Fruit fly (Drosophila melanogaster) whole organism: ENCODE measurements around the gene FER.
A peak's percentile ranks its signal among the peaks of the same experiment; 100 is the strongest.

Experiments
- CG8478 ChIP-seq: fragments of >200 bp; optimal IDR thresholded peaks from 2 replicates; lab custom pipeline; 2018; ENCODE audit warnings: inconsistent platforms
- Dll ChIP-seq: fragments of >200 bp; optimal IDR thresholded peaks from 2 replicates; lab custom pipeline; 2017
- EcR ChIP-seq, 2 experiments: fragments of >200 bp; optimal IDR thresholded peaks; 2 replicates each; lab custom pipeline; 2017; ENCODE audit warnings: missing biosample characterization in 2 of 2, missing genetic modification characterization in 2 of 2, missing genetic modification reagents in 2 of 2
- pan ChIP-seq: fragments of >200 bp; optimal IDR thresholded peaks from 2 replicates; lab custom pipeline; 2017
- psq ChIP-seq: fragments of >200 bp; optimal IDR thresholded peaks from 2 replicates; lab custom pipeline; 2017
- usp ChIP-seq: fragments of >200 bp; optimal IDR thresholded peaks from 2 replicates; lab custom pipeline; 2017; ENCODE audit warnings: missing biosample characterization, missing genetic modification characterization, mixed read lengths

FER gene

dm6 chr3R:9394385-9395042 is at the start of gene FER:
Gene FER (minus strand): TSS chr3R:9394546.
- TF ChIP-seq CG8478 (lab: Kevin White, UChicago) (no peak), pan (no peak), Dll (lab: Kevin White, UChicago) (no peak), usp (no peak), psq (no peak), EcR (GFP tag; optimal IDR thresholded peaks at IDR 0.05; lab: Kevin White, UChicago) (no peak)

DNA sequence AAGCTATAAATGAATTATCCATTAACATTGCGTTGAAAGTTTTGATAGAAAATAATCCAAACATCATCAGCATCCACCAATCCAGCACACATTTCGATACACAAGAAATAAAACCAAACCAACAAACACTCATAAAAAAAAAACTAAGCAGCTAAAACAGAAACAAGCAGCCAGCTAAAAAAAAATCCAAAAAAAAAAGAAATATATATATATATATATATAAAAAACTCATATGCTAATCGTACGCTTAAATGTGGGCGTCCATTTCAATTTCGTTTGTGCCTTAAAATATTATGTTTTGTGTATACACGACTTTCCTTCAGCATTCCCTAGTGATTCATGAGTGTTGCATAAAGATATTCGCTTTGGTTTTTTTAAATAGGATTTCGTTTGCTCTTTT is 47.6 kb upstream of the FER start:
- no peak for TF ChIP-seq CG8478 (lab: Kevin White, UChicago)
- TF ChIP-seq psq, result no peak
- TF ChIP-seq usp, result no peak

DNA sequence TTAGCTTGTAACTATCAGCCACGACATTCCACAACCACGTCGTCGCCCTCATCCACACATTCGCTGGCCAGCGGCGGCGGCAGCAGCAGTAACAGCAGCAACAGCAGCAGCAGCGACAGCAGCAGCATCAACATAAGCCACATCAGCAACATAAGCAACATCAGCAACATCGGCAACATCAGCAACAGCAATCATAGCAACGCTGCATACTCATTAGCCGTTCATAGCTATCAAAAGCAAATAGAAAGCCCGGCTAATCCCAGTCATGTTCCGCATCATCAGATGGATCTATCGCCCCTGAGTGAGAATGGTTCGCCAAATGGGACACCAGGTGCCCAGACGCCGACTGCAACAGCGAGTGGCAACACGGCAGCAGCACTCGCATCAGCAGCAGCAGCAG is 46.8 kb upstream of the FER start:
- no peak for TF ChIP-seq usp

dm6 chr3R:9437618-9438017 is 43.3 kb upstream of the FER start:
- TF ChIP-seq pan (no peak), CG8478 (lab: Kevin White, UChicago) (no peak), EcR (GFP tag; optimal IDR thresholded peaks at IDR 0.05; lab: Kevin White, UChicago) (no peak), Dll (lab: Kevin White, UChicago) (no peak), psq (no peak)

DNA sequence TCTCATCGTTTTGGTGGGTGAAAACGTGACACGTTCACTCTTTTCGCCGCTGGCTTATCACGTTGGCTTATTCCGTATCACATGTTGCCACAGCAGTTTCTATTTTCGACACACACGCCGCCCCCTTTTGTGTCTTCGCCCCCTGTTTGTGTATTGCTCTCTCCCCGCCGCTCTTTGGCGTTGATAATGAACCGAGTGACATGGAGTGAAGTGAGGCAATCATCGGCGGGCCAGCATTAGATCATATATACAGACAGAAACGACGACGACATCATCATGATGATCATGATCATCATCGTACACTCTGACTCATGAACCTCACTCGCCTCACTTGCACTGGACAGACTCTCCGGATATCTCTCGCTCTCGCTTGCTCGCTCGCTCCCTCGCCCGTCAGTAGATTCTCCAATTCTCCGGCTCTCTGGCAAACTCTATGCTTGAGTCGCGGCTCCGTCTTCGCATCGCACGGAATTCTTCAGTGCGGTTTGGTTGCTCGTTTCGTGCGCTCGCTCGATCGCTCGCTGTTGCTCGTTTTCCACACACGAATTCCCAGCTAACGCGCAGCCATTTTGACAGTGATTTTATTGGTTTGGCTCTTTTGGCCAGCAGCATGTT is 42.1 kb upstream of the FER start:
- TF ChIP-seq pan (no peak), usp (no peak), CG8478 (lab: Kevin White, UChicago) (no peak), EcR (GFP tag; optimal IDR thresholded peaks at IDR 0.05; lab: Kevin White, UChicago) (no peak), Dll (lab: Kevin White, UChicago) (peak; percentile 85), psq (no peak)

- no peak for TF ChIP-seq usp
- no peak for TF ChIP-seq Dll (lab: Kevin White, UChicago)
- TF ChIP-seq psq, result no peak
- TF ChIP-seq pan, result no peak
- no peak for TF ChIP-seq CG8478 (lab: Kevin White, UChicago)
- no peak for TF ChIP-seq EcR (GFP tag; optimal IDR thresholded peaks at IDR 0.05; lab: Kevin White, UChicago)
Measured at dm6 chr3R:9435898-9436297, 41.6 kb upstream of the FER start.

dm6 chr3R:9434543-9435407 is 40.4 kb upstream of the FER start:
- no peak for TF ChIP-seq Dll (lab: Kevin White, UChicago)

- TF ChIP-seq Dll (lab: Kevin White, UChicago) (no peak), psq (no peak), EcR (GFP tag; optimal IDR thresholded peaks at IDR 0.05; lab: Kevin White, UChicago) (no peak), pan (no peak), usp (no peak), CG8478 (lab: Kevin White, UChicago) (no peak)
Measured at dm6 chr3R:9433774-9434173, 39.4 kb upstream of the FER start.

DNA sequence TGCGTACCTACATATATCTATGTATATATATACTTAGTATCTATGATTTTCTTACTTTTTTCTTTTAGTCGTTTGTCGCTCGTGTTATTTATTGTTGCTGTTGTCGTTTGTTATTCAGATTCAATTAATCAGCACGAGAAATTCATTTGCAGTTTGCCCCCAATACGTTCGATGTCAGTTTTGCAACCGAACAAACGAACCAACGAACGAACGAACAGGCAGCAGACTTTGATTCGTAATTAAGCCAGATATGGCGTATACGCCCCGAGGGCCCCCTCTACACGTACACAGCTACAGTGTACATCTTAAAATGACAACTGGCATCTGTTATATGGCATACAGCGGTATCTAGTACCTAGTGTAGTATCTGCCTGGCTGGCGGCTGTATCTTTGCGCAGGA is 38.9 kb upstream of the FER start:
- TF ChIP-seq EcR (GFP tag; optimal IDR thresholded peaks at IDR 0.05; lab: Kevin White, UChicago), result no peak
- no peak for TF ChIP-seq CG8478 (lab: Kevin White, UChicago)
- no peak for TF ChIP-seq Dll (lab: Kevin White, UChicago)
- no peak for TF ChIP-seq psq
- TF ChIP-seq pan, result no peak
- TF ChIP-seq usp, result no peak

DNA sequence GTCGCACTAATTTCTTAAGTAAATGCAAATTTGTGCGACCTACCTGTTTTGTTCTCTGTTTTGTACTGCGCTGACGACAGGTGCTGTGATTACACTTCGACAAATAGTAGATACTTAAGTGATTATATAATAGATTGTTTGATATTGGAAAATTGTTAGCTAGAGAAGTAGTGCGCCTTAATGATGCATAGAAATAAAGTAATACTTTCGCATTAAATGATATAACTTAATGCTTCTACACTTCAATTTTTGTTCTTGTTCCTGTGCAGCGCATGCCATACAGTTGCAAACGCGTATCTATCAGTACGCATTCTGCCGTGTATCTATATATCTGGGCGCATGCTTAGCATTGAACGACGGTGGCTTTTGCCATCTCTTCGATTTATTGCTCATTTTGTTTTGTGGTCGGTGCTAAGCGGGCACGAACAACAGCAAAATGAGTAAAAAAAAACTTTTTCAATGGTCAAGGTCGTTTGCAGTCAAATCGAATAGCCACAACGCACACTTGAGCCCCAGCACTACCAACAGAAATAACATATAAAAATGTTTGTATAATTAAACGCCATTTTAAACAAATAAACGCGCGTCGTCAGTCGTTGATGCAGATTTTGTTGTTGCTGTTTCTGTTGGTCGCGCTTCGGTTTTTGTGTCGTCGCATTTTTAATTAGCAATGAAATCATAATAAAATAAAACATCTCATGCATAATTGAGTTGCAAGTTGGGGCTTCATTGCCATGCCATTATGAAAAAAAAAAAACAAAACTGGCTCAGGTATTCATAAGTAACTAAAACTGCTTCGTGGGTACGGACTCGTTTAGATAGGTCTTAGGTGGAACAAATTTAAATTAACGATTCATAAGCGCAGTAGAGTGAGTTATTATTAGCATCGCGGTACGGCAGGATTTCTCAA is 36.3 kb upstream of the FER start:
- TF ChIP-seq usp (no peak), Dll (lab: Kevin White, UChicago) (no peak), EcR (GFP tag; optimal IDR thresholded peaks at IDR 0.05; lab: Kevin White, UChicago) (no peak), pan (no peak), CG8478 (lab: Kevin White, UChicago) (no peak), psq (no peak)

- TF ChIP-seq CG8478 (lab: Kevin White, UChicago), result no peak
- TF ChIP-seq usp, result no peak
- TF ChIP-seq Dll (lab: Kevin White, UChicago), result no peak
- TF ChIP-seq EcR (GFP tag; optimal IDR thresholded peaks at IDR 0.05; lab: Kevin White, UChicago), result no peak
- no peak for TF ChIP-seq psq
- no peak for TF ChIP-seq pan
Measured at dm6 chr3R:9428988-9429387, 34.6 kb upstream of the FER start.

DNA sequence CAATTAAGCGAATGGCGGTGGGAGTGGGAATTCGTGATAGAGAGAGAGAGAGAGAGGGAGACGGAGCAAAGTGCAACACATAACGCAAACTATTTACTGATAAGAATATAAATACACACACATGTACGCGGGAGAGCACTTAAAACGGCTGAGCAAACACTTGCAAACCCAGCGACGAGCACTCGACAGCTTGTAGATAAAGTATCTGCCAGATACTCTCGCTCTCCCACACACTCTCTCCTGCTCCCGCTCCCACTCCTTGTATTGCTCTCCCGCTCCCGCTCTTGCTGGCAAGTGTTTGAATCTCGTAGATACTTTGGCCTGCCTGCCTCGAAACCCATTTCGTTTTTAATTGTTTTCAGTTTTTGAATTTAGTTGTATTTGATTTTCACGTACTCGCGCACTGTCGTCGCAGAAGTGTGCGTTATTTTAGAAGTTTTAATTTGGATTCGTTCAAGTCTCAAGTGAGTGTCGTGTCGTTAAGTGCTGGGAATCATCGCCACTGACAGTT is 33.9 kb upstream of the FER start:
- TF ChIP-seq Dll (lab: Kevin White, UChicago) (peak; percentile 88), CG8478 (lab: Kevin White, UChicago) (no peak)
